Fruit fly (Drosophila melanogaster): ENCODE measurements around the gene Osi11.
A peak's percentile ranks its signal among the peaks of the same experiment; 100 is the strongest.

The Osi11 gene

DNA sequence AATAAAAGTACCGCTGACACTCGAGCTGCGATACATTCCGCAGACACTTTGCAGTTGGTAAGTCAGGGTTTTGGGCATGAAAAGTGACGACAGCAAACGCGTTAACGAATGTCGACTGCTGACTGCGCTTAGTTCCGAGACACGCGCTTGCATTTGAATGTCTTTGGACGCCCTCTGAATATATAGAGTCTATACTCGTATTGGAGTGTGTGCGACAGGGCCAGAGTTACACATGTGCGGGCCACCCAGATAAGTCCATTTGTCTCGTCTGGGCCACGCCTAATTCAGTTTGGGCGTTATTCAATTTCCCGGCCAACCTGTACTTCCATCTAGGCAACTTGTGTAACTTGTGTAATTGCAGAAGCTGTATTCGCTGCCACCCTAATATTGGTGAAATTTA lies 21.7 kb upstream of the Osi11 start:
- TF ChIP-seq CG17806 (tag; optimal IDR thresholded peaks at IDR 0.05) = no peak
- no peak for TF ChIP-seq CG8301 (tag; optimal IDR thresholded peaks at IDR 0.05)

dm6 chr3R:6287433-6287832 lies 18.9 kb upstream of the Osi11 start, which contains the start of gene CG15594:
Gene CG15594, plus strand, starts transcription at chr3R:6287733.
- TF ChIP-seq CG32121 (GFP tag; IDR thresholded peaks at IDR 0.05) (no peak), EcR (GFP tag; optimal IDR thresholded peaks at IDR 0.05) (no peak), gl (tag; optimal IDR thresholded peaks at IDR 0.05) (no peak), CG8159 (tag; optimal IDR thresholded peaks at IDR 0.05) (no peak), CG17806 (tag; optimal IDR thresholded peaks at IDR 0.05) (no peak), CG10348 (GFP tag; IDR thresholded peaks at IDR 0.05) (no peak), CG8301 (tag; optimal IDR thresholded peaks at IDR 0.05) (no peak), Pif1A (GFP tag; optimal IDR thresholded peaks at IDR 0.05) (no peak), CG13204 (GFP tag; optimal IDR thresholded peaks at IDR 0.05) (no peak), Snoo (tag; optimal IDR thresholded peaks at IDR 0.05) (no peak), CG9948 (tag; optimal IDR thresholded peaks at IDR 0.05) (no peak), CG15710 (tag; optimal IDR thresholded peaks at IDR 0.05) (no peak), D1 (tag; optimal IDR thresholded peaks at IDR 0.05) (no peak), CG12605 (GFP tag; IDR thresholded peaks at IDR 0.05) (no peak), CG34367 (tag; optimal IDR thresholded peaks at IDR 0.05) (no peak)

- no peak for TF ChIP-seq Pif1B (GFP tag; optimal IDR thresholded peaks at IDR 0.05)
- TF ChIP-seq rn (GFP tag; IDR thresholded peaks at IDR 0.05) = no peak
- TF ChIP-seq Snoo (tag; optimal IDR thresholded peaks at IDR 0.05) = no peak
- no peak for TF ChIP-seq CG8301 (tag; optimal IDR thresholded peaks at IDR 0.05)
- no peak for TF ChIP-seq fd96Ca (GFP tag; IDR thresholded peaks at IDR 0.05)
- TF ChIP-seq CG10348 (GFP tag; IDR thresholded peaks at IDR 0.05) = no peak
- no peak for TF ChIP-seq Pif1A (GFP tag; optimal IDR thresholded peaks at IDR 0.05)
- TF ChIP-seq CG32121 (GFP tag; IDR thresholded peaks at IDR 0.05) = no peak
- TF ChIP-seq CG15710 (tag; optimal IDR thresholded peaks at IDR 0.05) = no peak
- TF ChIP-seq Ets98B (GFP tag; IDR thresholded peaks at IDR 0.05) = no peak
- no peak for TF ChIP-seq CG9948 (tag; optimal IDR thresholded peaks at IDR 0.05)
Observed at dm6 chr3R:6285100-6285499, 16.5 kb upstream of the Osi11 start, which contains the start of gene CG15597. Gene CG15597, minus strand, starts transcription at chr3R:6285200.

DNA sequence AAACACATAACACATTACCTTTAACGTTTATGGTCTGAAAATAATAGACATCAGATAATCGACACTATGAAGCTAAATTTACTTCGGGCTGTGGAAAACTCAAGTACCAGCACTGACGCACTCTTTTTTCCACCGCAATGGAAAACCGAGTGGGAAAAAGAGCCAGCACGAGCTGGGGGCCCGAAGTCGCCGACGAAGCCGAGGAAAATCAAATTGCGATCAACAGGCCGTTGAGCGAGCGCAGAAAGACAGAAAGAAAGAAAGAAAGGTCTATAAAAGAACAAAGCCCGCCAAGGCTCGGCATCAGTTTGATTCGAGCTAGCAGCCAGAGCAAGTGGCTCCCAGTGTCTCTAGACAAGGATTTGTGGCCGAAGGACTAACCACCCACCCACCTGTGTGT lies 9.7 kb upstream of the Osi11 start, which contains the start of gene Osi12:
Gene Osi12, plus strand, starts transcription at position 301 of the 400 bp plus-strand sequence.
- no peak for TF ChIP-seq Ets98B (GFP tag; IDR thresholded peaks at IDR 0.05)

dm6 chr3R:6269986-6270385 lies 1.4 kb upstream of the Osi11 start:
- no peak for TF ChIP-seq EcR (GFP tag; optimal IDR thresholded peaks at IDR 0.05)
- TF ChIP-seq CG17806 (tag; optimal IDR thresholded peaks at IDR 0.05) = no peak
- TF ChIP-seq Pif1B (GFP tag; optimal IDR thresholded peaks at IDR 0.05) = no peak
- TF ChIP-seq CG13204 (GFP tag; optimal IDR thresholded peaks at IDR 0.05) = no peak
- no peak for TF ChIP-seq CG8159 (tag; optimal IDR thresholded peaks at IDR 0.05)
- peak; percentile 12 for TF ChIP-seq CG8301 (tag; optimal IDR thresholded peaks at IDR 0.05)
- no peak for TF ChIP-seq CG9948 (tag; optimal IDR thresholded peaks at IDR 0.05)
- no peak for TF ChIP-seq Ets98B (GFP tag; IDR thresholded peaks at IDR 0.05)
- 0 out of 3 replicates have a peak, but pooled peaks have one; percentile 40 for TF ChIP-seq CG4496 (GFP tag; IDR thresholded peaks at IDR 0.05)
- TF ChIP-seq CG14655 (GFP tag; optimal IDR thresholded peaks at IDR 0.05) = peak; percentile 42
- TF ChIP-seq CG10348 (GFP tag; IDR thresholded peaks at IDR 0.05) = no peak
- TF ChIP-seq CG15710 (tag; optimal IDR thresholded peaks at IDR 0.05) = no peak

DNA sequence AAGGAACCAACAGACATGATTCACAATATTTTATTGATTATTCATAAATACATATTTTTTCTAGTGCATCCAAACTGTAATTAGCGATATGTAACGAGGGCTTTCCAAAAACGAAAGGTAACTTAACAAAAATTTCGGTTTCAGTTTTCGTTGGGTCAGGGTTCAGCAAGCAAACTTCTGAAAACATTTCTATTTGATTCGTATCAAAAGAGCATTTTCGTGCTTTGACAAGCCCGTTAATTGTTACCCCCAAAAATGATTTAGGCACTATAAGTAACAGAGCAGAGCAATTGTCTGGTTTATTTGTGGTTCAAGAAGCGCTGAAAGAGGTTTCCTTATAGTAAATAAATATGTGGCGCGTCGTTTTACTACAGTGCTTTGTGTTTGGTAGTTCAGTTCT lies 2.7 kb downstream of the Osi11 start, which contains the start of gene Osi10b:
Gene Osi10b, plus strand, starts transcription at position 301 of the 400 bp plus-strand sequence.
- no peak for TF ChIP-seq D1 (tag; optimal IDR thresholded peaks at IDR 0.05)
- no peak for TF ChIP-seq Ets98B (GFP tag; IDR thresholded peaks at IDR 0.05)
- no peak for TF ChIP-seq CG14655 (GFP tag; optimal IDR thresholded peaks at IDR 0.05)
- TF ChIP-seq CG9948 (tag; optimal IDR thresholded peaks at IDR 0.05) = no peak
- no peak for TF ChIP-seq EcR (GFP tag; optimal IDR thresholded peaks at IDR 0.05)
- no peak for TF ChIP-seq CG10348 (GFP tag; IDR thresholded peaks at IDR 0.05)
- TF ChIP-seq Snoo (tag; optimal IDR thresholded peaks at IDR 0.05) = no peak
- TF ChIP-seq rn (GFP tag; IDR thresholded peaks at IDR 0.05) = no peak
- TF ChIP-seq gl (tag; optimal IDR thresholded peaks at IDR 0.05) = no peak
- no peak for TF ChIP-seq fd96Ca (GFP tag; IDR thresholded peaks at IDR 0.05)
- no peak for TF ChIP-seq CG8301 (tag; optimal IDR thresholded peaks at IDR 0.05)

DNA sequence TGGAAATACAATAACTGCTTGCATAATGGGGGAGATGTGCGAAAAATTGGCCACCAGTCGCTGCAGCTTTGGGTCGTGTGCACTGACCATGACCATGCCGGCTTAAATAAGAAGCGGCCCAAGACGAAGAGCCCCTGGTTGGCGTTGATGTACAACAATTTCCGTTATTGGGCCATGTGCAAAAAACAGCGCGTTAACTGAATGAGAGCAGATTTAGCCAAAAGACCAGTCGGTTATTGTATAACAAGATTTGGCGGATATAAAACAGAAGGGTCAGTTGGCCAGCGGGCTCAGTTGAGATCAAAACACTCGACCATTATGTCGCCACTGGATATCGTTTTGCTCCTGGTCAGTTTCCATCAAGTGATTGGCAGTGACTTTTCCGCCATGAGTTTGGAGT lies 4.9 kb downstream of the Osi11 start, which contains the start of gene Osi10a:
Gene Osi10a, plus strand, starts transcription at position 301 of the 400 bp plus-strand sequence.
- TF ChIP-seq CG4496 (GFP tag; IDR thresholded peaks at IDR 0.05) (no peak), CG14655 (GFP tag; optimal IDR thresholded peaks at IDR 0.05) (no peak), Pif1A (GFP tag; optimal IDR thresholded peaks at IDR 0.05) (no peak), CG13204 (GFP tag; optimal IDR thresholded peaks at IDR 0.05) (no peak), CG10348 (GFP tag; IDR thresholded peaks at IDR 0.05) (no peak), CG12605 (GFP tag; IDR thresholded peaks at IDR 0.05) (no peak), Snoo (tag; optimal IDR thresholded peaks at IDR 0.05) (no peak), CG8301 (tag; optimal IDR thresholded peaks at IDR 0.05) (no peak), rn (GFP tag; IDR thresholded peaks at IDR 0.05) (no peak), CG9948 (tag; optimal IDR thresholded peaks at IDR 0.05) (no peak), CG34367 (tag; optimal IDR thresholded peaks at IDR 0.05) (no peak), gl (tag; optimal IDR thresholded peaks at IDR 0.05) (no peak), fd96Ca (GFP tag; IDR thresholded peaks at IDR 0.05) (no peak), CG8159 (tag; optimal IDR thresholded peaks at IDR 0.05) (no peak), Pif1B (GFP tag; optimal IDR thresholded peaks at IDR 0.05) (no peak), Ets98B (GFP tag; IDR thresholded peaks at IDR 0.05) (no peak), CG15710 (tag; optimal IDR thresholded peaks at IDR 0.05) (no peak), D1 (tag; optimal IDR thresholded peaks at IDR 0.05) (no peak)

All from whole organism, pupa.